Worm (Caenorhabditis elegans): Measurements from ENCODE around the gene lap-1.

lap-1 gene

DNA sequence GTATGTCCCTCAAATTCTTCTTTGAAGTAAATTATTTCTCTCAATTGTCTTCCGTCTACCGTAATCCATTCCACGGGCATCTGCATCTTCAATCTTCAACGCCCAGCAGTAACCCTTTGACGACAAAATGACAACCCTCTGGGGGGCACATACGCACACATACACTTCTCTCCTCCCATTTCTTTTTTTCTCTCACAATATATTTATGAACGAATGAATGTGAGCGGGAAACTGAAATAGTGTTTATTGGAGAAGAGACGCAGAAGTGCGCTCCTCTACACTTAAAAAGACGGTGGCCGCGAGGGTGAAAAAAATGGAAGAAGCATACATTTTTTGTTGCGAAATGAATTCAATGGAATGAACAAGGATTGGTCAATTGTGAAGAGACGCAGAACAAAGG lies 10.2 kb upstream of the lap-1 start (continued):
- TF ChIP-seq dpl-1 (GFP tag; optimal IDR thresholded peaks at IDR 0.05) (peak; percentile 62), zip-11 (GFP tag; IDR thresholded peaks at IDR 0.05) (no peak), hlh-30 (tag; optimal IDR thresholded peaks at IDR 0.05; ENCODE audit: insufficient read depth) (peak; percentile 80), lin-38 (GFP tag; IDR thresholded peaks at IDR 0.05) (peak; percentile 43), zip-2 (tag; optimal IDR thresholded peaks at IDR 0.05) (no peak), unc-39 (tag; optimal IDR thresholded peaks at IDR 0.05) (no peak), ceh-44 (GFP tag; IDR thresholded peaks at IDR 0.05) (no peak), hlh-11 (tag; optimal IDR thresholded peaks at IDR 0.05) (peak; percentile 90), F26F4.8 (GFP tag; conservative IDR thresholded peaks at IDR 0.05) (no peak), aha-1 (tag) (peak; percentile 90), F49E8.2 (tag; optimal IDR thresholded peaks at IDR 0.05; ENCODE audit: borderline replicate concordance) (no peak), aly-2 (tag; optimal IDR thresholded peaks at IDR 0.05) (no peak), madf-9 (GFP tag; conservative IDR thresholded peaks at IDR 0.05) (0 out of 2 replicates have a peak, but pooled peaks have one; percentile 35), duxl-1 (tag; optimal IDR thresholded peaks at IDR 0.05; ENCODE audit: poor library complexity) (no peak), vab-7 (GFP tag; IDR thresholded peaks at IDR 0.05) (no peak), pqm-1 (tag; optimal IDR thresholded peaks at IDR 0.05) (peak; percentile 61), ztf-7 (tag; optimal IDR thresholded peaks at IDR 0.05) (peak; percentile 42), daf-12 (tag; optimal IDR thresholded peaks at IDR 0.05) (no peak), zfp-2 (tag; optimal IDR thresholded peaks at IDR 0.05) (no peak), unc-62 (GFP tag; optimal IDR thresholded peaks at IDR 0.05 in 1 of 2) (peak in 1 of 2 experiments; percentile 96), unc-62 (tag; optimal IDR thresholded peaks at IDR 0.05) (no peak), daf-16 (GFP tag; optimal IDR thresholded peaks at IDR 0.05) (no peak), daf-16 (tag; optimal IDR thresholded peaks at IDR 0.05) (peak; percentile 84), Y105C5A.15 (GFP tag; IDR thresholded peaks at IDR 0.05) (no peak), mes-2 (tag; optimal IDR thresholded peaks at IDR 0.05; ENCODE audit: poor library complexity, severe bottlenecking) (peak; percentile 74), zfp-3 (GFP tag; conservative IDR thresholded peaks at IDR 0.05) (no peak), lim-7 (GFP tag; IDR thresholded peaks at IDR 0.05) (no peak; the same call in 1 of the 2 replicates), arid-1 (GFP tag; conservative IDR thresholded peaks at IDR 0.05) (no peak), zag-1 (tag; optimal IDR thresholded peaks at IDR 0.05) (no peak), lin-1 (GFP tag; IDR thresholded peaks at IDR 0.05) (0 out of 2 replicates have a peak, but pooled peaks have one; percentile 35), nhr-11 (tag; optimal IDR thresholded peaks at IDR 0.05) (no peak), gei-8 (GFP tag; optimal IDR thresholded peaks at IDR 0.05) (no peak), set-16 (GFP tag; IDR thresholded peaks at IDR 0.05) (no peak), nhr-41 (GFP tag; IDR thresholded peaks at IDR 0.05) (no peak), tag-97 (GFP tag; IDR thresholded peaks at IDR 0.05) (no peak), ceh-62 (tag; optimal IDR thresholded peaks at IDR 0.05) (no peak), madf-5 (GFP tag; IDR thresholded peaks at IDR 0.05) (no peak), nhr-102 (tag; optimal IDR thresholded peaks at IDR 0.05) (peak; percentile 29), F44E2.7 (GFP tag; IDR thresholded peaks at IDR 0.05) (no peak), lsy-2 (tag; optimal IDR thresholded peaks at IDR 0.05) (peak; percentile 66 to 95), daf-19 (GFP tag; conservative IDR thresholded peaks at IDR 0.05) (no peak), dmd-9 (GFP tag; IDR thresholded peaks at IDR 0.05) (0 out of 2 replicates have a peak, but pooled peaks have one; percentile 8), ZK337.2 (GFP tag; IDR thresholded peaks at IDR 0.05) (no peak), Y5F2A.4 (GFP tag; optimal IDR thresholded peaks at IDR 0.05) (no peak), nhr-111 (GFP tag; optimal IDR thresholded peaks at IDR 0.05) (no peak), lin-39 (tag; optimal IDR thresholded peaks at IDR 0.05) (no peak), sdz-12 (GFP tag; optimal IDR thresholded peaks at IDR 0.05) (no peak), ceh-28 (tag; optimal IDR thresholded peaks at IDR 0.05) (no peak), F37D6.2 (tag; optimal IDR thresholded peaks at IDR 0.05) (no peak), ces-1 (GFP tag; optimal IDR thresholded peaks at IDR 0.05) (no peak), ceh-20 (GFP tag; IDR thresholded peaks at IDR 0.05) (peak; percentile 26; the same call in 1 of the 2 replicates), mxl-2 (GFP tag; conservative IDR thresholded peaks at IDR 0.05) (no peak)
